Worm (Caenorhabditis elegans) whole organism, L3 larva: ENCODE data around the gene csn-1.

ENCODE experiments used
- R02D3.7 ChIP-seq: fragments of 150-350 bp; optimal IDR thresholded peaks from 2 replicates; lab custom pipeline; 2014; ENCODE audit warnings: missing biosample characterization, missing genetic modification characterization
- ceh-28 ChIP-seq: fragments of 150-350 bp; optimal IDR thresholded peaks from 2 replicates; lab custom pipeline; 2014; ENCODE audit warnings: missing biosample characterization, missing genetic modification reagents, missing genetic modification characterization
- ceh-9 ChIP-seq: sonication (generic microtip); optimal IDR thresholded peaks from 2 replicates; lab custom pipeline; 2018; ENCODE audit warnings: missing biosample characterization, missing genetic modification characterization
- daf-12 ChIP-seq: fragments of 150-350 bp; optimal IDR thresholded peaks from 2 replicates; lab custom pipeline; 2014; ENCODE audit warnings: missing biosample characterization, missing genetic modification reagents, missing genetic modification characterization
- elt-1 ChIP-seq: fragments of 150-350 bp; optimal IDR thresholded peaks from 2 replicates; lab custom pipeline; 2014; ENCODE audit warnings: missing biosample characterization, missing genetic modification characterization
- elt-3 ChIP-seq, 3 experiments: fragments of 150-350 bp in 1 of 3; sonication (generic microtip) in 2 of 3; optimal IDR thresholded peaks; 2 replicates in 2 of 3; 4 replicates in 1 of 3; lab custom pipeline; 2014 to 2017; ENCODE audit warnings: missing biosample characterization in 3 of 3, missing genetic modification characterization in 3 of 3
- fkh-10 ChIP-seq: sonication (generic microtip); optimal IDR thresholded peaks from 2 replicates; lab custom pipeline; 2017; ENCODE audit warnings: missing biosample characterization, missing genetic modification reagents, missing genetic modification characterization
- lin-15B ChIP-seq: fragments of 150-350 bp; optimal IDR thresholded peaks from 2 replicates; lab custom pipeline; 2014; ENCODE audit warnings: missing biosample characterization, missing genetic modification characterization
- mdl-1 ChIP-seq: fragments of 150-350 bp; optimal IDR thresholded peaks from 2 replicates; lab custom pipeline; 2014; ENCODE audit warnings: missing biosample characterization, missing genetic modification characterization
- mml-1 ChIP-seq: fragments of 150-350 bp; sonication (generic microtip); optimal IDR thresholded peaks from 3 replicates; lab custom pipeline; 2014; ENCODE audit warnings: missing biosample characterization, missing genetic modification characterization
- pha-4 ChIP-seq: fragments of 150-350 bp; optimal IDR thresholded peaks from 2 replicates; lab custom pipeline; 2014; ENCODE audit warnings: missing biosample characterization, missing genetic modification reagents, missing genetic modification characterization
- snpc-4 ChIP-seq: fragments of 150-350 bp; optimal IDR thresholded peaks from 2 replicates; lab custom pipeline; 2014; ENCODE audit warnings: missing biosample characterization, missing genetic modification characterization
- tbx-2 ChIP-seq: sonication (generic microtip); optimal IDR thresholded peaks from 2 replicates; lab custom pipeline; 2016; ENCODE audit warnings: mild to moderate bottlenecking, missing genetic modification characterization, missing compliant biosample characterization
- ztf-4 ChIP-seq: fragments of 150-350 bp; optimal IDR thresholded peaks from 2 replicates; lab custom pipeline; 2014; ENCODE audit warnings: missing biosample characterization, missing genetic modification characterization

ce11 chrV:17870569-17870968, at the start of gene csn-1:
- TF ChIP-seq lin-15B (peak; percentile 52), mdl-1 (tag; lab: Kevin White, UChicago) (no peak), daf-12 (tag; lab: Kevin White, UChicago) (no peak), elt-3 (tag; optimal IDR thresholded peaks at IDR 0.05; lab: Kevin White, UChicago) (no peak), mml-1 (tag; lab: Kevin White, UChicago) (no peak), snpc-4 (tag; lab: Kevin White, UChicago) (peak; percentile 31), ztf-4 (tag; lab: Kevin White, UChicago) (no peak), pha-4 (tag; lab: Kevin White, UChicago) (peak; percentile 45), R02D3.7 (tag; lab: Kevin White, UChicago) (no peak), fkh-10 (GFP tag; lab: Kevin White, UChicago) (no peak), ceh-9 (no peak), tbx-2 (no peak), elt-1 (tag; lab: Kevin White, UChicago) (no peak), ceh-28 (tag; lab: Kevin White, UChicago) (no peak)
